Worm (Caenorhabditis elegans): ENCODE results near the gene K12H4.7.

The K12H4.7 gene

ce11 chrIII:8069206-8069605, 18.3 kb upstream of the K12H4.7 start (continued):
- TF ChIP-seq lin-15B (tag; optimal IDR thresholded peaks at IDR 0.05) (no peak), nhr-10 (tag; optimal IDR thresholded peaks at IDR 0.05) (no peak), ZK546.5 (tag; optimal IDR thresholded peaks at IDR 0.05) (no peak), lin-38 (GFP tag; IDR thresholded peaks at IDR 0.05) (no peak), F37D6.2 (tag; optimal IDR thresholded peaks at IDR 0.05) (no peak), mes-2 (tag; optimal IDR thresholded peaks at IDR 0.05; ENCODE audit: poor library complexity, severe bottlenecking) (peak; percentile 55), php-3 (GFP tag; IDR thresholded peaks at IDR 0.05) (no peak), hlh-11 (tag; optimal IDR thresholded peaks at IDR 0.05) (no peak), Y105C5A.15 (GFP tag; IDR thresholded peaks at IDR 0.05) (0 out of 2 replicates have a peak, but pooled peaks have one; percentile 41), cey-2 (tag; optimal IDR thresholded peaks at IDR 0.05; ENCODE audit: borderline replicate concordance, insufficient read depth) (no peak), lin-13 (GFP tag; optimal IDR thresholded peaks at IDR 0.05) (no peak), madf-9 (GFP tag; conservative IDR thresholded peaks at IDR 0.05) (no peak), lir-3 (tag; optimal IDR thresholded peaks at IDR 0.05) (no peak), pha-4 (GFP tag; IDR thresholded peaks at IDR 0.05) (no peak), pha-4 (tag; optimal IDR thresholded peaks at IDR 0.05) (no peak)

ce11 chrIII:8067798-8068197, 16.9 kb upstream of the K12H4.7 start:
- TF ChIP-seq F37D6.2 (tag; optimal IDR thresholded peaks at IDR 0.05) (no peak), lin-39 (tag; optimal IDR thresholded peaks at IDR 0.05) (no peak), aha-1 (tag) (peak; percentile 93)

ce11 chrIII:8066989-8067388, 16.1 kb upstream of the K12H4.7 start, which contains the start of gene pros-1:
TSS of gene pros-1 (plus strand) at chrIII:8067289.
- no peak for TF ChIP-seq nhr-237 (tag; optimal IDR thresholded peaks at IDR 0.05)
- no peak for TF ChIP-seq mep-1 (tag; optimal IDR thresholded peaks at IDR 0.05)
- no peak for TF ChIP-seq daf-12 (tag; optimal IDR thresholded peaks at IDR 0.05)
- no peak for TF ChIP-seq zip-2 (tag; optimal IDR thresholded peaks at IDR 0.05)
- TF ChIP-seq unc-39 (tag; optimal IDR thresholded peaks at IDR 0.05) = no peak
- no peak for TF ChIP-seq ceh-28 (tag; optimal IDR thresholded peaks at IDR 0.05)
- no peak for TF ChIP-seq Y48G9A.11 (GFP tag; IDR thresholded peaks at IDR 0.05)

- TF ChIP-seq zip-11 (GFP tag; IDR thresholded peaks at IDR 0.05) = no peak
- no peak for TF ChIP-seq ceh-62 (tag; optimal IDR thresholded peaks at IDR 0.05)
- no peak for TF ChIP-seq skn-1 (tag; optimal IDR thresholded peaks at IDR 0.05)
- TF ChIP-seq lir-3 (tag; optimal IDR thresholded peaks at IDR 0.05) = no peak
- TF ChIP-seq lin-15B (tag; optimal IDR thresholded peaks at IDR 0.05) = no peak
- TF ChIP-seq pha-4 (GFP tag; IDR thresholded peaks at IDR 0.05) = no peak
- no peak for TF ChIP-seq pha-4 (tag; optimal IDR thresholded peaks at IDR 0.05)
- no peak for TF ChIP-seq snpc-1.2 (GFP tag; IDR thresholded peaks at IDR 0.05)
- no peak for TF ChIP-seq D1046.2 (GFP tag; IDR thresholded peaks at IDR 0.05)
- TF ChIP-seq set-16 (GFP tag; IDR thresholded peaks at IDR 0.05) = no peak
- no peak for TF ChIP-seq nhr-76 (tag; optimal IDR thresholded peaks at IDR 0.05)
- TF ChIP-seq nhr-11 (tag; optimal IDR thresholded peaks at IDR 0.05) = no peak
- no peak for TF ChIP-seq dmd-8 (GFP tag; IDR thresholded peaks at IDR 0.05)
- TF ChIP-seq dve-1 (tag; optimal IDR thresholded peaks at IDR 0.05; ENCODE audit: insufficient read depth) = no peak
Measured at ce11 chrIII:8065101-8065500, 14.2 kb upstream of the K12H4.7 start.

- peak in 1 of 2 experiments; percentile 95 for TF ChIP-seq unc-62 (GFP tag; optimal IDR thresholded peaks at IDR 0.05 in 1 of 2)
- no peak for TF ChIP-seq unc-62 (tag; optimal IDR thresholded peaks at IDR 0.05)
- no peak for TF ChIP-seq nhr-41 (GFP tag; IDR thresholded peaks at IDR 0.05)
- TF ChIP-seq nhr-237 (tag; optimal IDR thresholded peaks at IDR 0.05) = no peak
- TF ChIP-seq tag-97 (GFP tag; IDR thresholded peaks at IDR 0.05) = no peak
- no peak for TF ChIP-seq D1046.2 (GFP tag; IDR thresholded peaks at IDR 0.05)
- no peak for TF ChIP-seq ceh-28 (tag; optimal IDR thresholded peaks at IDR 0.05)
- TF ChIP-seq dmd-9 (GFP tag; IDR thresholded peaks at IDR 0.05) = no peak
- no peak for TF ChIP-seq vab-7 (GFP tag; IDR thresholded peaks at IDR 0.05)
Measured at ce11 chrIII:8063659-8064058, 12.8 kb upstream of the K12H4.7 start.

Measured in whole organism, L4 larva.